Worm (Caenorhabditis elegans) whole organism, L1 larva: Measurements from ENCODE around the gene dyci-1.

ENCODE experiments used
- C16A3.4 ChIP-seq: fragments of 150-350 bp; optimal IDR thresholded peaks from 2 replicates; lab custom pipeline; 2014; ENCODE audit warnings: missing biosample characterization, missing genetic modification characterization
- Y116A8C.19 ChIP-seq: sonication (generic microtip); optimal IDR thresholded peaks from 2 replicates; lab custom pipeline; 2016; ENCODE audit warnings: missing compliant biosample characterization, missing genetic modification characterization, borderline replicate concordance
- aly-2 ChIP-seq: fragments of 150-350 bp; optimal IDR thresholded peaks from 2 replicates; lab custom pipeline; 2014; ENCODE audit warnings: missing biosample characterization, missing genetic modification characterization
- blmp-1 ChIP-seq: fragments of 150-350 bp; optimal IDR thresholded peaks from 2 replicates; lab custom pipeline; 2014; ENCODE audit warnings: missing biosample characterization, missing genetic modification characterization
- ceh-8 ChIP-seq: fragments of 200-800 bp; sonication (Bioruptor generic); optimal IDR thresholded peaks from 2 replicates; lab custom pipeline; 2018; ENCODE audit warnings: mild to moderate bottlenecking, missing genetic modification characterization, moderate library complexity, missing compliant biosample characterization
- ceh-82 ChIP-seq, 3 experiments: fragments of 150-350 bp in 1 of 3; sonication (generic microtip) in 2 of 3; optimal IDR thresholded peaks; 2 replicates each; lab custom pipeline; 2014 to 2017; ENCODE audit warnings: missing biosample characterization in 3 of 3, missing genetic modification characterization in 3 of 3
- ceh-88 ChIP-seq: fragments of 200-800 bp; sonication (Bioruptor generic); IDR thresholded peaks from 2 replicates; pipeline ENCODE4 v1.3.6; 2022; ENCODE audit warnings: missing genetic modification characterization, missing compliant biosample characterization
- ceh-90 ChIP-seq: sonication (generic microtip); optimal IDR thresholded peaks from 2 replicates; lab custom pipeline; 2016; ENCODE audit warnings: missing genetic modification characterization, missing compliant biosample characterization
- efl-1 ChIP-seq, 4 experiments: fragments of 150-350 bp; optimal IDR thresholded peaks in 3 of 4; peaks in 1 of 4; 1 replicate in 1 of 4; 2 replicates in 3 of 4; lab custom pipeline; 2014; ENCODE audit warnings: missing biosample characterization in 2 of 4, missing genetic modification characterization in 2 of 4, missing genetic modification reagents in 2 of 4
- elt-3 ChIP-seq, 6 experiments: fragments of 150-350 bp in 1 of 6; sonication (generic microtip); optimal IDR thresholded peaks; 2 replicates each; lab custom pipeline; 2017 to 2018; ENCODE audit warnings: missing biosample characterization in 6 of 6, missing genetic modification characterization in 6 of 6, inconsistent platforms in 1 of 6
- ets-5 ChIP-seq: fragments of 200-800 bp; sonication (Bioruptor generic); IDR thresholded peaks from 2 replicates; pipeline ENCODE4 v1.3.6; 2022; ENCODE audit warnings: missing genetic modification characterization, missing compliant biosample characterization
- fkh-10 ChIP-seq: sonication (generic microtip); optimal IDR thresholded peaks from 2 replicates; lab custom pipeline; 2017; ENCODE audit warnings: missing biosample characterization, missing genetic modification reagents, missing genetic modification characterization
- fkh-8 ChIP-seq: sonication (generic microtip); optimal IDR thresholded peaks from 2 replicates; lab custom pipeline; 2016; ENCODE audit warnings: mild to moderate bottlenecking, missing genetic modification characterization, missing compliant biosample characterization
- fos-1 ChIP-seq: fragments of 150-350 bp; optimal IDR thresholded peaks from 2 replicates; lab custom pipeline; 2014; ENCODE audit warnings: missing biosample characterization, missing genetic modification characterization
- grh-1 ChIP-seq: fragments of 200-800 bp; sonication (Bioruptor generic); IDR thresholded peaks from 2 replicates; pipeline ENCODE4 v1.3.6; 2022; ENCODE audit warnings: missing genetic modification reagents, missing genetic modification characterization, missing compliant biosample characterization
- hlh-4 ChIP-seq: sonication (generic microtip); optimal IDR thresholded peaks from 2 replicates; lab custom pipeline; 2016; ENCODE audit warnings: mild to moderate bottlenecking, missing genetic modification characterization, missing compliant biosample characterization
- irx-1 ChIP-seq: sonication (generic microtip); optimal IDR thresholded peaks from 2 replicates; lab custom pipeline; 2016; ENCODE audit warnings: missing genetic modification characterization, missing compliant biosample characterization
- lin-14 ChIP-seq: fragments of 200-800 bp; sonication (Bioruptor generic); optimal IDR thresholded peaks from 2 replicates; lab custom pipeline; 2018; ENCODE audit warnings: mild to moderate bottlenecking, missing genetic modification characterization, moderate library complexity, missing compliant biosample characterization
- lin-15B ChIP-seq: fragments of 150-350 bp; sonication (generic microtip); optimal IDR thresholded peaks from 3 replicates; lab custom pipeline; 2014; ENCODE audit warnings: missing biosample characterization, missing genetic modification characterization
- lin-35 ChIP-seq, 2 experiments: fragments of 150-350 bp; optimal IDR thresholded peaks; 2 replicates each; lab custom pipeline; 2014; ENCODE audit warnings: missing biosample characterization in 2 of 2, missing genetic modification characterization in 2 of 2, missing genetic modification reagents in 2 of 2
- lsy-2 ChIP-seq, 2 experiments: fragments of 150-350 bp; optimal IDR thresholded peaks; 2 replicates each; lab custom pipeline; 2014; ENCODE audit warnings: missing biosample characterization in 2 of 2, missing genetic modification characterization in 2 of 2
- mdl-1 ChIP-seq, 2 experiments: fragments of 150-350 bp; optimal IDR thresholded peaks; 2 replicates each; lab custom pipeline; 2014 to 2017; ENCODE audit warnings: missing biosample characterization in 2 of 2, missing genetic modification characterization in 2 of 2, inconsistent platforms in 1 of 2
- mef-2 ChIP-seq: fragments of 150-350 bp; optimal IDR thresholded peaks from 2 replicates; lab custom pipeline; 2014; ENCODE audit warnings: missing biosample characterization, missing genetic modification characterization
- mep-1 ChIP-seq: fragments of 150-350 bp; optimal IDR thresholded peaks from 2 replicates; lab custom pipeline; 2014; ENCODE audit warnings: missing biosample characterization, missing genetic modification characterization
- nhr-19 ChIP-seq: fragments of 200-800 bp; sonication (Bioruptor generic); conservative IDR thresholded peaks from 2 replicates; pipeline ENCODE4 v1.3.6; 2022; ENCODE audit warnings: missing genetic modification characterization, missing compliant biosample characterization
- nhr-20 ChIP-seq: sonication (generic microtip); optimal IDR thresholded peaks from 2 replicates; lab custom pipeline; 2016; ENCODE audit warnings: mild to moderate bottlenecking, missing genetic modification characterization, missing compliant biosample characterization
- nhr-237 ChIP-seq: fragments of 150-350 bp; optimal IDR thresholded peaks from 2 replicates; lab custom pipeline; 2014; ENCODE audit warnings: missing biosample characterization, missing genetic modification characterization
- nhr-47 ChIP-seq: sonication (generic microtip); optimal IDR thresholded peaks from 2 replicates; lab custom pipeline; 2016; ENCODE audit warnings: mild to moderate bottlenecking, missing genetic modification characterization, moderate library complexity, missing compliant biosample characterization
- nhr-71 ChIP-seq: sonication (generic microtip); optimal IDR thresholded peaks from 2 replicates; lab custom pipeline; 2016; ENCODE audit warnings: mild to moderate bottlenecking, missing genetic modification characterization, moderate library complexity, missing compliant biosample characterization
- nhr-76 ChIP-seq: sonication (generic microtip); optimal IDR thresholded peaks from 2 replicates; lab custom pipeline; 2017; ENCODE audit warnings: missing biosample characterization, missing genetic modification characterization
- nhr-77 ChIP-seq: fragments of 150-350 bp; optimal IDR thresholded peaks from 2 replicates; lab custom pipeline; 2014; ENCODE audit warnings: missing biosample characterization, missing genetic modification characterization
- nhr-84 ChIP-seq: sonication (generic microtip); optimal IDR thresholded peaks from 2 replicates; lab custom pipeline; 2017; ENCODE audit warnings: missing biosample characterization, missing genetic modification characterization
- nhr-85 ChIP-seq: sonication (generic microtip); peaks from one replicate; lab custom pipeline; 2016; ENCODE audit warnings: missing genetic modification characterization, inconsistent platforms, missing compliant biosample characterization
- nhr-90 ChIP-seq: sonication (generic microtip); optimal IDR thresholded peaks from 2 replicates; lab custom pipeline; 2016; ENCODE audit warnings: mild to moderate bottlenecking, missing genetic modification characterization, missing compliant biosample characterization; ENCODE audit not compliant: poor library complexity
- rnt-1 ChIP-seq: sonication (generic microtip); optimal IDR thresholded peaks from 2 replicates; lab custom pipeline; 2016; ENCODE audit warnings: mild to moderate bottlenecking, missing genetic modification characterization, moderate library complexity, missing compliant biosample characterization
- skn-1 ChIP-seq: fragments of 150-350 bp; optimal IDR thresholded peaks from 2 replicates; lab custom pipeline; 2014; ENCODE audit warnings: missing biosample characterization, missing genetic modification characterization
- snpc-4 ChIP-seq: fragments of 150-350 bp; optimal IDR thresholded peaks from 2 replicates; lab custom pipeline; 2014; ENCODE audit warnings: missing biosample characterization, missing genetic modification characterization
- snu-23 ChIP-seq: sonication (generic microtip); optimal IDR thresholded peaks from 2 replicates; lab custom pipeline; 2016; ENCODE audit warnings: missing genetic modification characterization, missing compliant biosample characterization
- sup-37 ChIP-seq: fragments of 200-800 bp; sonication (Bioruptor generic); optimal IDR thresholded peaks from 2 replicates; lab custom pipeline; 2018; ENCODE audit warnings: mild to moderate bottlenecking, missing genetic modification characterization, missing compliant biosample characterization
- swsn-7 ChIP-seq: sonication (generic microtip); optimal IDR thresholded peaks from 2 replicates; lab custom pipeline; 2016; ENCODE audit warnings: missing genetic modification characterization, missing compliant biosample characterization
- tlp-1 ChIP-seq: fragments of 150-350 bp; optimal IDR thresholded peaks from 2 replicates; lab custom pipeline; 2014; ENCODE audit warnings: missing biosample characterization, missing genetic modification characterization
- unc-86 ChIP-seq: sonication (generic microtip); optimal IDR thresholded peaks from 2 replicates; lab custom pipeline; 2016; ENCODE audit warnings: missing genetic modification characterization, missing compliant biosample characterization
- xbp-1 ChIP-seq: sonication (generic microtip); optimal IDR thresholded peaks from 2 replicates; lab custom pipeline; 2016; ENCODE audit warnings: missing genetic modification characterization, missing compliant biosample characterization
- zag-1 ChIP-seq: fragments of 150-350 bp; optimal IDR thresholded peaks from 2 replicates; lab custom pipeline; 2014; ENCODE audit warnings: missing biosample characterization, missing genetic modification characterization
- zip-4 ChIP-seq: fragments of 200-800 bp; sonication (Bioruptor generic); optimal IDR thresholded peaks from 2 replicates; lab custom pipeline; 2018; ENCODE audit warnings: mild to moderate bottlenecking, missing genetic modification characterization, moderate library complexity, missing compliant biosample characterization
- ztf-11 ChIP-seq, 2 experiments: sonication (generic microtip); optimal IDR thresholded peaks; 2 replicates each; lab custom pipeline; 2016 to 2017; ENCODE audit warnings: missing genetic modification characterization in 2 of 2, missing biosample characterization in 1 of 2, missing compliant biosample characterization in 1 of 2
- ztf-4 ChIP-seq: fragments of 150-350 bp; optimal IDR thresholded peaks from 2 replicates; lab custom pipeline; 2014; ENCODE audit warnings: missing biosample characterization, missing genetic modification characterization

dyci-1 gene

DNA sequence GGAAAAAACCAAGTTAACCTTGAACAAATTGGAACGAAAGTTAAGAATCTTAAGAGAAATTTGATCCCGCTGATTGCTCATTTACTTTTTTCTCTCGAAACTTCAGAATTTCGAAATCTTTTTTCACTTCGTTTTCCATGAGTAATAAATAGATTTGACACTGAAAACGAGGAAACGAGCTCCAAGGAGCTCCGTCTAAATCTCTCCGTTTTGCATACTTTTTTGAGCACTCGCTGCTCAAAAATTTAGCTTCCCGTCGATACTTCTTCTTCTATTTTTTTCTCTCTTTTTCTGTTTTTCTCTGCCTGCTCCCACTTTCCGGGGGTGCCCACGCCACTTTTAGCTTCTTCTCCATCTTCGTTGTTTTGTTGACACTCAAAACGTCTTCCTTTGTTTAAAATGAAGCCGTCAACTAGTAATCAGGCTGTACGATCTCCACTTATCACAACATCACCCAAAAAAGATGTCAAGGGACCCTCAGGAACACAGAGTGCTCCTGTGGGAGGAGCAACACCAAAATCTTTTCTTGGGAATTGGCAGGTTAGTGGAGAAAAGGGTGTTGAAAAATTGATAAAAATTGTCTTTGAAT lies 21.5 kb upstream of the dyci-1 start, which contains the start of gene C17H12.10:
TSS of gene C17H12.10 (plus strand) at position 325 of the 589 bp plus-strand sequence.
- TF ChIP-seq fkh-8 (tag; lab: Kevin White, UChicago) = peak; percentile 47
- peak; percentile 82 for TF ChIP-seq lin-14 (GFP tag; lab: Kevin White, UChicago)
- no peak for TF ChIP-seq mdl-1 (tag; optimal IDR thresholded peaks at IDR 0.05; lab: Kevin White, UChicago)
- TF ChIP-seq nhr-85 (tag; lab: Kevin White, UChicago) = no peak
- TF ChIP-seq mep-1 (tag; lab: Kevin White, UChicago) = peak; percentile 15
- TF ChIP-seq ceh-82 (tag; optimal IDR thresholded peaks at IDR 0.05; lab: Kevin White, UChicago) = peak in 2 of 3 experiments; percentile 40 to 42
- TF ChIP-seq nhr-71 (tag; lab: Kevin White, UChicago) = peak; percentile 48
- TF ChIP-seq nhr-19 (GFP tag; lab: Robert Waterston, UW) = no peak
- no peak for TF ChIP-seq nhr-90 (tag; lab: Kevin White, UChicago)
- TF ChIP-seq ztf-4 = no peak
- peak; percentile 13 to 26 for TF ChIP-seq efl-1 (optimal IDR thresholded peaks at IDR 0.05; lab: Kevin White, UChicago)
- no peak for TF ChIP-seq efl-1 (GFP tag; optimal IDR thresholded peaks at IDR 0.05 in 1 of 2; lab: Kevin White, UChicago)
- TF ChIP-seq snu-23 = peak; percentile 22
- peak; percentile 8 for TF ChIP-seq swsn-7
- no peak for TF ChIP-seq elt-3 (tag; optimal IDR thresholded peaks at IDR 0.05; lab: Kevin White, UChicago)
- peak; percentile 77 for TF ChIP-seq fkh-10
- peak; percentile 56 for TF ChIP-seq skn-1 (tag; lab: Kevin White, UChicago)
- TF ChIP-seq nhr-47 (tag; lab: Kevin White, UChicago) = peak; percentile 39
- peak; percentile 32 for TF ChIP-seq snpc-4 (tag; lab: Kevin White, UChicago)
- peak; percentile 18 for TF ChIP-seq unc-86
- no peak for TF ChIP-seq C16A3.4
- no peak for TF ChIP-seq Y116A8C.19
- no peak for TF ChIP-seq nhr-84
- TF ChIP-seq nhr-237 = no peak
- TF ChIP-seq ceh-8 = no peak
- TF ChIP-seq sup-37 (GFP tag; lab: Kevin White, UChicago) = no peak
- no peak for TF ChIP-seq mef-2
- no peak for TF ChIP-seq hlh-4 (tag; lab: Kevin White, UChicago)
- no peak for TF ChIP-seq nhr-76 (tag; lab: Kevin White, UChicago)
- TF ChIP-seq nhr-77 = no peak
- no peak for TF ChIP-seq ceh-90 (tag; lab: Kevin White, UChicago)
- peak in 1 of 2 experiments; percentile 67 for TF ChIP-seq lsy-2 (tag; optimal IDR thresholded peaks at IDR 0.05; lab: Kevin White, UChicago)
- no peak for TF ChIP-seq zag-1 (tag; lab: Kevin White, UChicago)
- TF ChIP-seq lin-35 (GFP tag; optimal IDR thresholded peaks at IDR 0.05; lab: Kevin White, UChicago) = peak in 1 of 2 experiments; percentile 21
- TF ChIP-seq lin-15B (tag; lab: Kevin White, UChicago) = no peak

DNA sequence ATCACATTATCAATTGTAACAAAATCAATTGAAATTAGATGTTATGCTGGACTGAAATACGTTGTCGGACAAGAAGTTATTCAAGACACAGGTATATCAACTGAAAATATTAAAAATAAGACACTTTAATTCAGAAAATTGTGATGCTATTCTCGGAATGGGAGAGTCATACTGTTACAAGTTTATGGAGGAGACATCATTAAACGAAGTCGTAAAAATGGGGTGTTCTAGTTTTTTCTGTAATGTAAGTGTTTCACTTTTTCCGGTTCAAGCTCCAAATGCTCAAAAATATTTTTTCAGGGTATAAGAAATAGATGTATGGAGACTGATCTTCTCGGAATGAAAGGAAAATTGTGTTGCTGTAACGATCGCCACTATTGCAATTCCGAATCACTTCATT lies 19.7 kb upstream of the dyci-1 start, which contains the start of gene C17H12.37:
TSS of gene C17H12.37 (plus strand) at position 301 of the 400 bp plus-strand sequence.
- no peak for TF ChIP-seq ets-5
- no peak for TF ChIP-seq ztf-11 (tag; optimal IDR thresholded peaks at IDR 0.05; lab: Kevin White, UChicago)
- TF ChIP-seq lin-15B (tag; lab: Kevin White, UChicago) = no peak
- no peak for TF ChIP-seq tlp-1 (tag; lab: Kevin White, UChicago)
- TF ChIP-seq elt-3 (tag; optimal IDR thresholded peaks at IDR 0.05; lab: Kevin White, UChicago) = no peak

ce11 chrIV:6803805-6804344 lies 18.8 kb upstream of the dyci-1 start:
- TF ChIP-seq xbp-1 (tag; lab: Kevin White, UChicago) = no peak
- no peak for TF ChIP-seq ceh-88
- no peak for TF ChIP-seq ztf-4
- peak; percentile 3 for TF ChIP-seq fos-1 (tag; lab: Kevin White, UChicago)
- no peak for TF ChIP-seq zip-4 (GFP tag; lab: Kevin White, UChicago)
- TF ChIP-seq skn-1 (tag; lab: Kevin White, UChicago) = no peak
- no peak for TF ChIP-seq irx-1
- peak; percentile 61 for TF ChIP-seq blmp-1 (tag; lab: Kevin White, UChicago)
- TF ChIP-seq lin-35 (GFP tag; optimal IDR thresholded peaks at IDR 0.05; lab: Kevin White, UChicago) = peak in 1 of 2 experiments; percentile 23
- TF ChIP-seq efl-1 (optimal IDR thresholded peaks at IDR 0.05; lab: Kevin White, UChicago) = no peak
- peak in 1 of 2 experiments; percentile 60 for TF ChIP-seq efl-1 (GFP tag; optimal IDR thresholded peaks at IDR 0.05 in 1 of 2; lab: Kevin White, UChicago)
- TF ChIP-seq mef-2 = no peak
- peak; percentile 66 for TF ChIP-seq rnt-1
- TF ChIP-seq grh-1 = no peak
- no peak for TF ChIP-seq mep-1 (tag; lab: Kevin White, UChicago)
- TF ChIP-seq mdl-1 (tag; optimal IDR thresholded peaks at IDR 0.05; lab: Kevin White, UChicago) = no peak
- TF ChIP-seq nhr-85 (tag; lab: Kevin White, UChicago) = peak; percentile 72
- no peak for TF ChIP-seq ceh-82 (tag; optimal IDR thresholded peaks at IDR 0.05; lab: Kevin White, UChicago)
- TF ChIP-seq aly-2 = no peak
- peak; percentile 20 for TF ChIP-seq nhr-20 (tag; lab: Kevin White, UChicago)
- no peak for TF ChIP-seq nhr-237
- no peak for TF ChIP-seq zag-1 (tag; lab: Kevin White, UChicago)
- peak; percentile 31 for TF ChIP-seq snu-23
